Worm (Caenorhabditis elegans) whole organism, midembryonic: ENCODE measurements around the gene ugt-32.

ENCODE experiments used
- T22C8.4 ChIP-seq: fragments of 200-800 bp; sonication (Bioruptor generic); IDR thresholded peaks from 2 replicates; pipeline ENCODE4 v1.3.6; 2022; ENCODE audit warnings: missing genetic modification characterization, missing compliant biosample characterization
- cog-1 ChIP-seq: sonication (generic microtip); optimal IDR thresholded peaks from 2 replicates; lab custom pipeline; 2016; ENCODE audit warnings: missing genetic modification characterization, missing compliant biosample characterization
- flt-1 ChIP-seq: fragments of 200-800 bp; sonication (Bioruptor generic); IDR thresholded peaks from 2 replicates; pipeline ENCODE4 v1.3.6; 2022; ENCODE audit warnings: missing genetic modification characterization, missing compliant biosample characterization
- klf-2 ChIP-seq: fragments of 200-800 bp; sonication (Bioruptor generic); conservative IDR thresholded peaks from 2 replicates; pipeline ENCODE4 v1.3.6; 2022; ENCODE audit warnings: missing genetic modification reagents, missing genetic modification characterization, missing compliant biosample characterization
- med-1 ChIP-seq: sonication (generic microtip); optimal IDR thresholded peaks from 2 replicates; lab custom pipeline; 2017; ENCODE audit warnings: missing genetic modification characterization, mild to moderate bottlenecking, missing compliant biosample characterization, antibody characterized with exemption, missing genetic modification reagents; ENCODE audit not compliant: insufficient read depth
- ref-1 ChIP-seq: fragments of 200-800 bp; sonication (Bioruptor generic); conservative IDR thresholded peaks from 2 replicates; pipeline ENCODE4 v1.3.6; 2022; ENCODE audit warnings: missing genetic modification reagents, missing genetic modification characterization, missing compliant biosample characterization
- tab-1 ChIP-seq: fragments of 200-800 bp; sonication (Bioruptor generic); IDR thresholded peaks from 2 replicates; pipeline ENCODE4 v1.3.6; 2022; ENCODE audit warnings: missing genetic modification characterization, missing compliant biosample characterization
- ztf-23 ChIP-seq: fragments of 200-800 bp; sonication (Bioruptor generic); IDR thresholded peaks from 2 replicates; pipeline ENCODE4 v1.3.6; 2022; ENCODE audit warnings: missing genetic modification reagents, missing genetic modification characterization, missing compliant biosample characterization
- ztf-29 ChIP-seq: fragments of 200-800 bp; sonication (Bioruptor generic); IDR thresholded peaks from 2 replicates; pipeline ENCODE4 v1.3.6; 2022; ENCODE audit warnings: missing genetic modification reagents, missing genetic modification characterization, missing compliant biosample characterization

The ugt-32 gene

ce11 chrV:3847268-3847667 is 3.5 kb upstream of the ugt-32 start, which contains the start of gene nhr-185:
Gene nhr-185 (minus strand): TSS chrV:3847368.
- TF ChIP-seq klf-2 (GFP tag; lab: Robert Waterston, UW) (no peak), T22C8.4 (GFP tag; lab: Robert Waterston, UW) (no peak), cog-1 (tag; lab: Kevin White, UChicago) (no peak), tab-1 (GFP tag; lab: Robert Waterston, UW) (no peak), flt-1 (GFP tag; lab: Robert Waterston, UW) (no peak), med-1 (GFP tag; lab: Kevin White, UChicago) (no peak), ref-1 (GFP tag; lab: Robert Waterston, UW) (no peak)

- no peak for TF ChIP-seq flt-1 (GFP tag; lab: Robert Waterston, UW)
Measured at ce11 chrV:3841462-3841861, 2.3 kb downstream of the ugt-32 start.

ce11 chrV:3832661-3833060 is 11.1 kb downstream of the ugt-32 start:
- TF ChIP-seq ztf-23 (GFP tag; lab: Robert Waterston, UW): no peak
- TF ChIP-seq ztf-29 (GFP tag; lab: Robert Waterston, UW): no peak

- TF ChIP-seq T22C8.4 (GFP tag; lab: Robert Waterston, UW) (no peak), flt-1 (GFP tag; lab: Robert Waterston, UW) (no peak), klf-2 (GFP tag; lab: Robert Waterston, UW) (no peak), ref-1 (GFP tag; lab: Robert Waterston, UW) (no peak), tab-1 (GFP tag; lab: Robert Waterston, UW) (no peak), ztf-23 (GFP tag; lab: Robert Waterston, UW) (no peak), ztf-29 (GFP tag; lab: Robert Waterston, UW) (no peak), med-1 (GFP tag; lab: Kevin White, UChicago) (no peak), cog-1 (tag; lab: Kevin White, UChicago) (no peak)
Measured at ce11 chrV:3832103-3832502, 11.7 kb downstream of the ugt-32 start.

- TF ChIP-seq cog-1 (tag; lab: Kevin White, UChicago) (no peak), klf-2 (GFP tag; lab: Robert Waterston, UW) (no peak), med-1 (GFP tag; lab: Kevin White, UChicago) (no peak), ztf-29 (GFP tag; lab: Robert Waterston, UW) (no peak), flt-1 (GFP tag; lab: Robert Waterston, UW) (no peak), T22C8.4 (GFP tag; lab: Robert Waterston, UW) (no peak), ref-1 (GFP tag; lab: Robert Waterston, UW) (no peak), ztf-23 (GFP tag; lab: Robert Waterston, UW) (no peak), tab-1 (GFP tag; lab: Robert Waterston, UW) (no peak)
Measured at ce11 chrV:3831616-3832015, 12.2 kb downstream of the ugt-32 start, which contains the start of gene H10D18.5. Gene H10D18.5 (minus strand): TSS chrV:3831716.

ce11 chrV:3825190-3825589 is 18.6 kb downstream of the ugt-32 start:
- TF ChIP-seq med-1 (GFP tag; lab: Kevin White, UChicago) (no peak), klf-2 (GFP tag; lab: Robert Waterston, UW) (no peak), cog-1 (tag; lab: Kevin White, UChicago) (no peak), tab-1 (GFP tag; lab: Robert Waterston, UW) (no peak), ref-1 (GFP tag; lab: Robert Waterston, UW) (no peak), T22C8.4 (GFP tag; lab: Robert Waterston, UW) (no peak)

ce11 chrV:3820875-3821274 is 22.9 kb downstream of the ugt-32 start:
- TF ChIP-seq klf-2 (GFP tag; lab: Robert Waterston, UW) (no peak), T22C8.4 (GFP tag; lab: Robert Waterston, UW) (no peak), med-1 (GFP tag; lab: Kevin White, UChicago) (no peak), cog-1 (tag; lab: Kevin White, UChicago) (no peak), ztf-29 (GFP tag; lab: Robert Waterston, UW) (no peak), flt-1 (GFP tag; lab: Robert Waterston, UW) (no peak), ztf-23 (GFP tag; lab: Robert Waterston, UW) (no peak), tab-1 (GFP tag; lab: Robert Waterston, UW) (no peak)

- TF ChIP-seq ztf-29 (GFP tag; lab: Robert Waterston, UW) (no peak), klf-2 (GFP tag; lab: Robert Waterston, UW) (no peak), ref-1 (GFP tag; lab: Robert Waterston, UW) (no peak), cog-1 (tag; lab: Kevin White, UChicago) (no peak), T22C8.4 (GFP tag; lab: Robert Waterston, UW) (no peak), flt-1 (GFP tag; lab: Robert Waterston, UW) (no peak), ztf-23 (GFP tag; lab: Robert Waterston, UW) (no peak), tab-1 (GFP tag; lab: Robert Waterston, UW) (no peak), med-1 (GFP tag; lab: Kevin White, UChicago) (no peak)
Measured at ce11 chrV:3814938-3815337, 28.9 kb downstream of the ugt-32 start, which contains the start of gene H10D18.1. Gene H10D18.1 (plus strand): TSS chrV:3815214.

- no peak for TF ChIP-seq klf-2 (GFP tag; lab: Robert Waterston, UW)
- TF ChIP-seq ref-1 (GFP tag; lab: Robert Waterston, UW): no peak
- TF ChIP-seq tab-1 (GFP tag; lab: Robert Waterston, UW): no peak
- TF ChIP-seq ztf-23 (GFP tag; lab: Robert Waterston, UW): no peak
- no peak for TF ChIP-seq ztf-29 (GFP tag; lab: Robert Waterston, UW)
- TF ChIP-seq med-1 (GFP tag; lab: Kevin White, UChicago): no peak
- no peak for TF ChIP-seq flt-1 (GFP tag; lab: Robert Waterston, UW)
- TF ChIP-seq T22C8.4 (GFP tag; lab: Robert Waterston, UW): no peak
- TF ChIP-seq cog-1 (tag; lab: Kevin White, UChicago): no peak
Measured at ce11 chrV:3814009-3814408, 29.8 kb downstream of the ugt-32 start.
